Worm (Caenorhabditis elegans) whole organism, young adult: ENCODE data around the gene atx-2.
A peak's percentile ranks its signal among the peaks of the same experiment; 100 is the strongest.

Experiments used
- B0035.1 ChIP-seq: sonication (generic microtip); optimal IDR thresholded peaks from 2 replicates; lab custom pipeline; 2016; ENCODE audit warnings: missing genetic modification characterization, mild to moderate bottlenecking, missing compliant biosample characterization, missing genotype, missing genetic modification reagents
- F10E7.11 ChIP-seq: sonication (generic microtip); optimal IDR thresholded peaks from 2 replicates; lab custom pipeline; 2017; ENCODE audit warnings: mild to moderate bottlenecking, missing genetic modification characterization, moderate library complexity, missing compliant biosample characterization
- F23B12.7 ChIP-seq: sonication (generic microtip); optimal IDR thresholded peaks from 2 replicates; lab custom pipeline; 2017; ENCODE audit warnings: missing genetic modification characterization, mild to moderate bottlenecking, missing compliant biosample characterization, antibody characterized with exemption, moderate library complexity; ENCODE audit not compliant: insufficient read depth
- F33H1.4 ChIP-seq: fragments of 200-800 bp; sonication (Bioruptor generic); IDR thresholded peaks from 2 replicates; pipeline ENCODE4 v1.3.6; 2022; ENCODE audit warnings: missing genetic modification reagents, missing genetic modification characterization, missing compliant biosample characterization
- F39B2.1 ChIP-seq: fragments of 200-800 bp; sonication (Bioruptor generic); IDR thresholded peaks from 2 replicates; pipeline ENCODE4 v1.3.6; 2022; ENCODE audit warnings: missing genetic modification reagents, missing genetic modification characterization, missing compliant biosample characterization
- F57A8.1 ChIP-seq: fragments of 200-800 bp; sonication (Bioruptor generic); optimal IDR thresholded peaks from 2 replicates; lab custom pipeline; 2018; ENCODE audit warnings: mild to moderate bottlenecking, missing genetic modification characterization, moderate library complexity, missing compliant biosample characterization
- K12H6.12 ChIP-seq: fragments of 200-800 bp; sonication (Bioruptor generic); optimal IDR thresholded peaks from 2 replicates; lab custom pipeline; 2018; ENCODE audit warnings: mild to moderate bottlenecking, missing genetic modification characterization, missing compliant biosample characterization
- Y56A3A.18 ChIP-seq: fragments of 200-800 bp; sonication (Bioruptor generic); IDR thresholded peaks from 2 replicates; pipeline ENCODE4 v1.3.6; 2022; ENCODE audit warnings: missing genetic modification reagents, missing genetic modification characterization, missing compliant biosample characterization
- Y67H2A.10 ChIP-seq: fragments of 200-800 bp; sonication (Bioruptor generic); conservative IDR thresholded peaks from 2 replicates; pipeline ENCODE4 v1.3.6; 2022; ENCODE audit warnings: missing genetic modification reagents, missing genetic modification characterization, missing compliant biosample characterization
- Y95B8A.8 ChIP-seq: fragments of 200-800 bp; sonication (Bioruptor generic); IDR thresholded peaks from 2 replicates; pipeline ENCODE4 v1.3.6; 2022; ENCODE audit warnings: missing genetic modification reagents, missing genetic modification characterization, missing compliant biosample characterization
- aptf-3 ChIP-seq: fragments of 200-800 bp; sonication (Bioruptor generic); IDR thresholded peaks from 2 replicates; pipeline ENCODE4 v1.3.6; 2022; ENCODE audit warnings: missing genetic modification characterization, missing compliant biosample characterization
- athp-1 ChIP-seq: sonication (generic microtip); optimal IDR thresholded peaks from 2 replicates; lab custom pipeline; 2017; ENCODE audit warnings: mild to moderate bottlenecking, missing genetic modification characterization, missing compliant biosample characterization
- attf-5 ChIP-seq: fragments of 200-800 bp; sonication (Bioruptor generic); optimal IDR thresholded peaks from 2 replicates; lab custom pipeline; 2018; ENCODE audit warnings: mild to moderate bottlenecking, missing genetic modification characterization, missing compliant biosample characterization
- bed-1 ChIP-seq: fragments of 200-800 bp; sonication (Bioruptor generic); IDR thresholded peaks from 2 replicates; pipeline ENCODE4 v1.3.6; 2022; ENCODE audit warnings: missing genetic modification reagents, missing genetic modification characterization, missing compliant biosample characterization
- ceh-27 ChIP-seq: fragments of 200-800 bp; sonication (Bioruptor generic); optimal IDR thresholded peaks from 2 replicates; lab custom pipeline; 2018; ENCODE audit warnings: mild to moderate bottlenecking, missing genetic modification characterization, moderate library complexity, missing compliant biosample characterization
- ceh-79 ChIP-seq: sonication (generic microtip); optimal IDR thresholded peaks from 2 replicates; lab custom pipeline; 2017; ENCODE audit warnings: mild to moderate bottlenecking, missing genetic modification characterization, missing compliant biosample characterization
- chd-7 ChIP-seq: sonication (generic microtip); optimal IDR thresholded peaks from 2 replicates; lab custom pipeline; 2016; ENCODE audit warnings: mild to moderate bottlenecking, missing genetic modification characterization, moderate library complexity, missing compliant biosample characterization
- dox-1 ChIP-seq: fragments of 200-800 bp; sonication (Bioruptor generic); IDR thresholded peaks from 2 replicates; pipeline ENCODE4 v1.3.6; 2022; ENCODE audit warnings: missing genetic modification reagents, missing genetic modification characterization, missing compliant biosample characterization
- dpff-1 ChIP-seq: sonication (generic microtip); optimal IDR thresholded peaks from 2 replicates; lab custom pipeline; 2017; ENCODE audit warnings: mild to moderate bottlenecking, missing genetic modification characterization, missing compliant biosample characterization
- dpl-1 ChIP-seq: fragments of 150-350 bp; optimal IDR thresholded peaks from 2 replicates; lab custom pipeline; 2014; ENCODE audit warnings: missing biosample characterization, missing genetic modification reagents, missing genetic modification characterization
- egl-18 ChIP-seq: fragments of 200-800 bp; sonication (Bioruptor generic); IDR thresholded peaks from 2 replicates; pipeline ENCODE4 v1.3.6; 2022; ENCODE audit warnings: missing genetic modification reagents, missing genetic modification characterization, missing compliant biosample characterization
- egl-44 ChIP-seq: fragments of 200-800 bp; sonication (Bioruptor generic); IDR thresholded peaks from 2 replicates; pipeline ENCODE4 v1.3.6; 2022; ENCODE audit warnings: missing genetic modification reagents, missing genetic modification characterization, missing compliant biosample characterization
- ekl-4 ChIP-seq: fragments of 200-800 bp; sonication (Bioruptor generic); IDR thresholded peaks from 2 replicates; pipeline ENCODE4 v1.3.6; 2022; ENCODE audit warnings: missing genetic modification reagents, missing genetic modification characterization, missing compliant biosample characterization
- ets-4 ChIP-seq: fragments of 200-800 bp; sonication (Bioruptor generic); optimal IDR thresholded peaks from 2 replicates; lab custom pipeline; 2018; ENCODE audit warnings: mild to moderate bottlenecking, missing genetic modification characterization, missing compliant biosample characterization
- gei-17 ChIP-seq: fragments of 200-800 bp; sonication (Bioruptor generic); optimal IDR thresholded peaks from 2 replicates; lab custom pipeline; 2018; ENCODE audit warnings: mild to moderate bottlenecking, missing genetic modification characterization, missing compliant biosample characterization
- hrde-1 ChIP-seq: sonication (generic microtip); optimal IDR thresholded peaks from 2 replicates; lab custom pipeline; 2016; ENCODE audit warnings: missing genetic modification characterization, mild to moderate bottlenecking, missing compliant biosample characterization, moderate library complexity, missing genotype, missing genetic modification reagents, borderline replicate concordance
- hsf-1 ChIP-seq: fragments of 200-800 bp; sonication (Bioruptor generic); IDR thresholded peaks from 2 replicates; pipeline ENCODE4 v1.3.6; 2022; ENCODE audit warnings: missing genetic modification reagents, missing genetic modification characterization, missing compliant biosample characterization
- lag-1 ChIP-seq: fragments of 200-800 bp; sonication (Bioruptor generic); IDR thresholded peaks from 2 replicates; pipeline ENCODE4 v1.3.6; 2022; ENCODE audit warnings: missing genetic modification reagents, missing genetic modification characterization, missing compliant biosample characterization
- lin-35 ChIP-seq, 3 experiments: fragments of 150-350 bp in 2 of 3; sonication (generic microtip) in 1 of 3; optimal IDR thresholded peaks; 2 replicates each; lab custom pipeline; 2014 to 2018; ENCODE audit warnings: missing biosample characterization in 3 of 3, missing genetic modification characterization in 3 of 3, missing genetic modification reagents in 3 of 3
- lsy-27 ChIP-seq: sonication (generic microtip); optimal IDR thresholded peaks from 2 replicates; lab custom pipeline; 2017; ENCODE audit warnings: missing genetic modification characterization, mild to moderate bottlenecking, missing compliant biosample characterization, antibody characterized with exemption, missing genotype, borderline replicate concordance; ENCODE audit not compliant: insufficient read depth
- mel-28 ChIP-seq: sonication (generic microtip); optimal IDR thresholded peaks from 2 replicates; lab custom pipeline; 2016; ENCODE audit warnings: borderline replicate concordance, mild to moderate bottlenecking, missing genetic modification characterization, missing compliant biosample characterization
- mxl-1 ChIP-seq: sonication (generic microtip); optimal IDR thresholded peaks from 2 replicates; lab custom pipeline; 2016; ENCODE audit warnings: missing genetic modification characterization, missing compliant biosample characterization
- nfya-2 ChIP-seq: fragments of 200-800 bp; sonication (Bioruptor generic); IDR thresholded peaks from 2 replicates; pipeline ENCODE4 v1.3.6; 2022; ENCODE audit warnings: missing genetic modification reagents, missing genetic modification characterization, missing compliant biosample characterization
- nhr-179 ChIP-seq: sonication (generic microtip); optimal IDR thresholded peaks from 2 replicates; lab custom pipeline; 2016; ENCODE audit warnings: mild to moderate bottlenecking, missing genetic modification characterization, missing compliant biosample characterization
- nhr-90 ChIP-seq: sonication (generic microtip); optimal IDR thresholded peaks from 2 replicates; lab custom pipeline; 2016; ENCODE audit warnings: missing genotype, mild to moderate bottlenecking, missing genetic modification characterization, missing compliant biosample characterization
- pha-4 ChIP-seq: fragments of 150-350 bp; sonication (generic microtip); optimal IDR thresholded peaks from 2 replicates; lab custom pipeline; 2014; ENCODE audit warnings: missing biosample characterization, missing genetic modification reagents, missing genetic modification characterization
- rcor-1 ChIP-seq: fragments of 200-800 bp; sonication (Bioruptor generic); IDR thresholded peaks from 2 replicates; pipeline ENCODE4 v1.3.6; 2022; ENCODE audit warnings: missing genetic modification reagents, missing genetic modification characterization, missing compliant biosample characterization
- repo-1 ChIP-seq: sonication (generic microtip); optimal IDR thresholded peaks from 2 replicates; lab custom pipeline; 2017; ENCODE audit warnings: mild to moderate bottlenecking, missing genetic modification characterization, missing compliant biosample characterization
- somi-1 ChIP-seq: fragments of 200-800 bp; sonication (Bioruptor generic); optimal IDR thresholded peaks from 2 replicates; lab custom pipeline; 2018; ENCODE audit warnings: mild to moderate bottlenecking, missing genetic modification characterization, missing compliant biosample characterization
- sptf-2 ChIP-seq: fragments of 200-800 bp; sonication (Bioruptor generic); optimal IDR thresholded peaks from 2 replicates; lab custom pipeline; 2018; ENCODE audit warnings: mild to moderate bottlenecking, missing genetic modification characterization, missing compliant biosample characterization
- tlf-1 ChIP-seq: fragments of 200-800 bp; sonication (Bioruptor generic); optimal IDR thresholded peaks from 2 replicates; lab custom pipeline; 2018; ENCODE audit warnings: mild to moderate bottlenecking, missing genetic modification characterization, missing compliant biosample characterization
- unc-62 ChIP-seq: fragments of 150-350 bp; optimal IDR thresholded peaks from 2 replicates; lab custom pipeline; 2014; ENCODE audit warnings: missing biosample characterization, missing genetic modification reagents, missing genetic modification characterization
- zim-3 ChIP-seq: sonication (generic microtip); optimal IDR thresholded peaks from 2 replicates; lab custom pipeline; 2017; ENCODE audit warnings: mild to moderate bottlenecking, missing genetic modification characterization, moderate library complexity, missing compliant biosample characterization
- ztf-22 ChIP-seq: fragments of 200-800 bp; sonication (Bioruptor generic); optimal IDR thresholded peaks from 2 replicates; lab custom pipeline; 2018; ENCODE audit warnings: mild to moderate bottlenecking, missing genetic modification characterization, moderate library complexity, missing compliant biosample characterization
- ztf-25 ChIP-seq: fragments of 200-800 bp; sonication (Bioruptor generic); IDR thresholded peaks from 2 replicates; pipeline ENCODE4 v1.3.6; 2022; ENCODE audit warnings: missing genetic modification reagents, missing genetic modification characterization, missing compliant biosample characterization
- ztf-3 ChIP-seq: fragments of 200-800 bp; sonication (Bioruptor generic); optimal IDR thresholded peaks from 2 replicates; lab custom pipeline; 2018; ENCODE audit warnings: mild to moderate bottlenecking, missing genetic modification characterization, missing compliant biosample characterization
- ztf-6 ChIP-seq: fragments of 200-800 bp; sonication (Bioruptor generic); IDR thresholded peaks from 2 replicates; pipeline ENCODE4 v1.3.6; 2022; ENCODE audit warnings: missing genetic modification reagents, missing genetic modification characterization, missing compliant biosample characterization

The atx-2 gene

DNA sequence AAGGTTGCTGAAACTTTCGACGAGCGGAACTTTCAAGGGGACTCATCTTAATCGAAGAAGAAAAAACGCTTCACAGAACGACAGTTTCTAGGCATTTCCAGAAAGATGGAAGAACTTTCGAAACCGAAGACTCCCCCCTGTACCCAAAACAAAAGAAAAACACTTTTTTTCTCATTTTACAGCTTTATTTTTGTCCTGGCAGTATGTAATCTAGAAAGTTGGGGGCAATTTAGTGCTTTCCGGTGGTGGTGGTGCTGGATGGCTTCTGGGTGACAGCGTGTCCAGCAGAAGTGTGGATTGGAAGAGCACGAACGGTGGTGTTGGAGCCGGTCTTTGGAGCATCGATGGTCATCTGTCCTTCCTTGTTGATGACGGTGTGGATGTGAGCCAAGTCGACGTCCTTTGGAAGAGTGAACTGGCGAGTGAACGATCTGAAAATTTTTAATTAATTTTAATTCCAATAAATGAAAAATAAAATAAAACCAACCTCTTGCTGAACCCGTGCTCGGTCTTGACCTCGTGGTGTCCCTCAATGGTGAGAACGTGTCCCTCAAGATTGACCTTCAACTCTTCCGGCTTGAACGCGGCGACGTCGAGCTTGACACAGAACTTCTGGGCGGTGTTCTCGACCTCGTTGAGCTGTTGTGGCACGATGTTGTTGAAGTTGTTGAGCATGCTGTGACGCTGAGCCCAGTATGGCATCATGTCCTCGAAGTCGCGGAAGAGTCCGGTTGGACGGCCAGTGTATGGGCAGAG lies 44.9 kb downstream of the atx-2 start:
- TF ChIP-seq hrde-1 (tag; lab: Kevin White, UChicago): peak; percentile 95
- no peak for TF ChIP-seq F23B12.7
- TF ChIP-seq nfya-2 (GFP tag; lab: Robert Waterston, UW): 0 out of 2 replicates have a peak, but pooled peaks have one; percentile 30
- TF ChIP-seq egl-18 (GFP tag; lab: Robert Waterston, UW): no peak
- TF ChIP-seq ztf-25 (GFP tag; lab: Robert Waterston, UW): peak; percentile 55; the same call in 1 of the 2 replicates
- peak; percentile 58 for TF ChIP-seq nhr-90 (tag; lab: Kevin White, UChicago)
- TF ChIP-seq aptf-3 (GFP tag; lab: Robert Waterston, UW): peak; percentile 10; the same call in 1 of the 2 replicates
- no peak for TF ChIP-seq F10E7.11 (tag; lab: Kevin White, UChicago)
- peak; percentile 54 for TF ChIP-seq attf-5 (GFP tag; lab: Kevin White, UChicago)
- no peak for TF ChIP-seq ztf-22 (GFP tag; lab: Kevin White, UChicago)
- peak; percentile 79 for TF ChIP-seq dox-1 (GFP tag; lab: Robert Waterston, UW)
- TF ChIP-seq athp-1 (tag; lab: Kevin White, UChicago): peak; percentile 58
- TF ChIP-seq lag-1: no peak
- no peak for TF ChIP-seq ets-4 (GFP tag; lab: Kevin White, UChicago)
- TF ChIP-seq nhr-179 (tag; lab: Kevin White, UChicago): no peak
- TF ChIP-seq repo-1 (tag; lab: Kevin White, UChicago): peak; percentile 60
- TF ChIP-seq chd-7 (tag; lab: Kevin White, UChicago): no peak
- TF ChIP-seq ztf-6 (GFP tag; lab: Robert Waterston, UW): no peak
- TF ChIP-seq K12H6.12: no peak
- TF ChIP-seq hsf-1 (GFP tag; lab: Robert Waterston, UW): peak; percentile 95
- TF ChIP-seq Y67H2A.10 (GFP tag; lab: Robert Waterston, UW): peak; percentile 48; the same call in 1 of the 2 replicates
- no peak for TF ChIP-seq pha-4 (tag; lab: Kevin White, UChicago)
- TF ChIP-seq lin-35 (GFP tag; optimal IDR thresholded peaks at IDR 0.05; lab: Kevin White, UChicago): no peak
- no peak for TF ChIP-seq mel-28 (tag; lab: Kevin White, UChicago)
- TF ChIP-seq ekl-4 (GFP tag; lab: Robert Waterston, UW): peak; percentile 57
- TF ChIP-seq ztf-3: no peak
- TF ChIP-seq bed-1 (GFP tag; lab: Robert Waterston, UW): no peak
- TF ChIP-seq Y56A3A.18 (GFP tag; lab: Robert Waterston, UW): peak; percentile 46; the same call in 1 of the 2 replicates
- TF ChIP-seq ceh-79 (tag; lab: Kevin White, UChicago): no peak
- peak; percentile 13 for TF ChIP-seq egl-44 (GFP tag; lab: Robert Waterston, UW)
- peak; percentile 87 for TF ChIP-seq tlf-1 (GFP tag; lab: Kevin White, UChicago)
- TF ChIP-seq B0035.1 (tag; lab: Kevin White, UChicago): no peak
- TF ChIP-seq rcor-1 (GFP tag; lab: Robert Waterston, UW): peak; percentile 69
- TF ChIP-seq gei-17 (GFP tag; lab: Kevin White, UChicago): no peak
- TF ChIP-seq Y95B8A.8: peak; percentile 94; the same call in 1 of the 2 replicates
- TF ChIP-seq sptf-2 (GFP tag; lab: Kevin White, UChicago): peak; percentile 52
- TF ChIP-seq F39B2.1 (GFP tag; lab: Robert Waterston, UW): peak; percentile 5
- TF ChIP-seq ceh-27 (GFP tag; lab: Kevin White, UChicago): no peak
- TF ChIP-seq F33H1.4 (GFP tag; lab: Robert Waterston, UW): peak; percentile 44
- no peak for TF ChIP-seq F57A8.1 (GFP tag; lab: Kevin White, UChicago)
- peak; percentile 64 for TF ChIP-seq dpff-1
- no peak for TF ChIP-seq somi-1 (GFP tag; lab: Kevin White, UChicago)
- no peak for TF ChIP-seq mxl-1 (tag; lab: Kevin White, UChicago)
- TF ChIP-seq dpl-1 (GFP tag; lab: Kevin White, UChicago): peak; percentile 9
- no peak for TF ChIP-seq zim-3
- TF ChIP-seq lsy-27: no peak
- no peak for TF ChIP-seq unc-62 (GFP tag; lab: Kevin White, UChicago)
